Fruit fly (Drosophila melanogaster) whole organism, embryonic: ENCODE data around the gene ssp3.
A peak's percentile ranks its signal among the peaks of the same experiment; 100 is the strongest.

ENCODE experiments used
- CG1024 ChIP-seq: fragments of 200-800 bp; sonication (Bioruptor generic); IDR thresholded peaks from 2 replicates; pipeline ENCODE4 v1.3.6; 2022; ENCODE audit warnings: missing biosample characterization, missing genetic modification characterization
- CG10321 ChIP-seq: fragments of 200-800 bp; sonication (Bioruptor generic); IDR thresholded peaks from 2 replicates; pipeline ENCODE4 v1.3.6; 2022; ENCODE audit warnings: missing biosample characterization, missing genetic modification characterization
- CG10366 ChIP-seq: fragments of 200-800 bp; sonication (Bioruptor generic); IDR thresholded peaks from 2 replicates; pipeline ENCODE4 v1.3.6; 2022; ENCODE audit warnings: missing biosample characterization, missing genetic modification characterization
- CG11085 ChIP-seq: fragments of 200-800 bp; sonication (Bioruptor generic); IDR thresholded peaks from 2 replicates; pipeline ENCODE4 v1.3.6; 2022; ENCODE audit warnings: missing biosample characterization, missing genetic modification characterization
- CG12104 ChIP-seq: fragments of 200-800 bp; sonication (Bioruptor generic); optimal IDR thresholded peaks from 3 replicates; lab custom pipeline; 2016; ENCODE audit warnings: missing biosample characterization, missing genetic modification characterization
- CG12155 ChIP-seq: fragments of 200-800 bp; sonication (Bioruptor generic); optimal IDR thresholded peaks from 3 replicates; lab custom pipeline; 2016; ENCODE audit warnings: missing biosample characterization, missing genetic modification characterization
- CG12236 ChIP-seq: fragments of 200-800 bp; sonication (Bioruptor generic); optimal IDR thresholded peaks from 2 replicates; lab custom pipeline; 2016; ENCODE audit warnings: missing biosample characterization, missing genetic modification characterization
- CG13287 ChIP-seq: fragments of 200-800 bp; sonication (Bioruptor generic); IDR thresholded peaks from 2 replicates; pipeline ENCODE4 v1.3.6; 2022; ENCODE audit warnings: missing biosample characterization, missing genetic modification characterization; ENCODE audit not compliant: partially characterized antibody
- CG14667 ChIP-seq: fragments of 200-800 bp; sonication (Bioruptor generic); IDR thresholded peaks from 2 replicates; pipeline ENCODE4 v1.3.6; 2022; ENCODE audit warnings: missing biosample characterization, missing genetic modification characterization
- CG1529 ChIP-seq: fragments of 200-800 bp; sonication (Bioruptor generic); optimal IDR thresholded peaks from 3 replicates; lab custom pipeline; 2018; ENCODE audit warnings: missing biosample characterization, missing genetic modification characterization
- CG1792 ChIP-seq: fragments of 200-800 bp; sonication (Bioruptor generic); optimal IDR thresholded peaks from 2 replicates; lab custom pipeline; 2016; ENCODE audit warnings: missing biosample characterization, missing genetic modification characterization
- CG18262 ChIP-seq: fragments of 200-800 bp; optimal IDR thresholded peaks from 3 replicates; lab custom pipeline; 2019; ENCODE audit warnings: missing biosample characterization, mild to moderate bottlenecking, missing genetic modification characterization, moderate library complexity
- CG18619 ChIP-seq: fragments of 200-800 bp; sonication (Bioruptor generic); optimal IDR thresholded peaks from 3 replicates; lab custom pipeline; 2017; ENCODE audit warnings: missing biosample characterization, mild to moderate bottlenecking, missing genetic modification characterization
- CG2202 ChIP-seq: fragments of 200-800 bp; sonication (Bioruptor generic); optimal IDR thresholded peaks from 2 replicates; lab custom pipeline; 2018; ENCODE audit warnings: missing biosample characterization, mild to moderate bottlenecking, missing genetic modification characterization
- CG31224 ChIP-seq: fragments of 200-800 bp; sonication (Bioruptor generic); IDR thresholded peaks from 2 replicates; pipeline ENCODE4 v1.3.6; 2022; ENCODE audit warnings: missing biosample characterization, missing genetic modification characterization
- CG3847 ChIP-seq: fragments of 200-800 bp; sonication (Bioruptor generic); IDR thresholded peaks from 2 replicates; pipeline ENCODE4 v1.3.6; 2022; ENCODE audit warnings: missing biosample characterization, missing genetic modification characterization
- CG4617 ChIP-seq: fragments of 200-800 bp; sonication (Bioruptor generic); optimal IDR thresholded peaks from 3 replicates; lab custom pipeline; 2016; ENCODE audit warnings: missing biosample characterization, missing genetic modification characterization, borderline replicate concordance
- CG5245 ChIP-seq: fragments of 200-800 bp; sonication (Bioruptor generic); optimal IDR thresholded peaks from 3 replicates; lab custom pipeline; 2016; ENCODE audit warnings: missing biosample characterization, missing genetic modification characterization
- CG7357 ChIP-seq: fragments of 200-800 bp; sonication (Bioruptor generic); IDR thresholded peaks from 3 replicates; pipeline ENCODE4 v1.3.6; 2022; ENCODE audit warnings: missing biosample characterization, missing genetic modification characterization
- CG7372 ChIP-seq: fragments of 200-800 bp; sonication (Bioruptor generic); IDR thresholded peaks from 2 replicates; pipeline ENCODE4 v1.3.6; 2022; ENCODE audit warnings: missing biosample characterization, missing genetic modification characterization
- CG7839 ChIP-seq: fragments of 200-800 bp; sonication (Bioruptor generic); optimal IDR thresholded peaks from 3 replicates; lab custom pipeline; 2018; ENCODE audit warnings: missing biosample characterization, mild to moderate bottlenecking, missing genetic modification characterization, moderate library complexity
- D19B ChIP-seq: fragments of 200-800 bp; sonication (Bioruptor generic); optimal IDR thresholded peaks from 2 replicates; lab custom pipeline; 2017; ENCODE audit warnings: missing biosample characterization, mild to moderate bottlenecking, missing genetic modification characterization
- Deaf1 ChIP-seq: fragments of 200-800 bp; optimal IDR thresholded peaks from 3 replicates; lab custom pipeline; 2019; ENCODE audit warnings: missing biosample characterization, mild to moderate bottlenecking, missing genetic modification characterization, moderate library complexity
- Doc2 ChIP-seq: fragments of 200-800 bp; sonication (Bioruptor generic); IDR thresholded peaks from 2 replicates; pipeline ENCODE4 v1.3.6; 2022; ENCODE audit warnings: missing biosample characterization, missing genetic modification characterization
- Dref ChIP-seq: fragments of 200-800 bp; sonication (Bioruptor generic); IDR thresholded peaks from 2 replicates; pipeline ENCODE4 v1.3.6; 2022; ENCODE audit warnings: missing biosample characterization, missing genetic modification characterization
- H15 ChIP-seq: fragments of 200-800 bp; sonication (Bioruptor generic); IDR thresholded peaks from 3 replicates; pipeline ENCODE4 v1.3.6; 2022; ENCODE audit warnings: missing biosample characterization, missing genetic modification characterization
- Hmx ChIP-seq: fragments of 200-800 bp; sonication (Bioruptor generic); optimal IDR thresholded peaks from 2 replicates; lab custom pipeline; 2016; ENCODE audit warnings: missing biosample characterization, missing genetic modification characterization
- NFAT ChIP-seq: fragments of 200-800 bp; sonication (Bioruptor generic); IDR thresholded peaks from 2 replicates; pipeline ENCODE4 v1.3.6; 2022; ENCODE audit warnings: missing biosample characterization, missing genetic modification characterization
- Nf-YB ChIP-seq: fragments of 200-800 bp; sonication (Bioruptor generic); optimal IDR thresholded peaks from 3 replicates; lab custom pipeline; 2019; ENCODE audit warnings: missing biosample characterization, mild to moderate bottlenecking, missing genetic modification characterization, moderate library complexity
- Rx ChIP-seq: fragments of 200-800 bp; sonication (Bioruptor generic); IDR thresholded peaks from 2 replicates; pipeline ENCODE4 v1.3.6; 2022; ENCODE audit warnings: missing biosample characterization, missing genetic modification characterization
- Sry-δ ChIP-seq: fragments of 200-800 bp; sonication (Bioruptor generic); optimal IDR thresholded peaks from 2 replicates; lab custom pipeline; 2016; ENCODE audit warnings: missing biosample characterization, missing genetic modification characterization
- TFAM ChIP-seq: fragments of 200-800 bp; sonication (Bioruptor generic); optimal IDR thresholded peaks from 2 replicates; lab custom pipeline; 2017; ENCODE audit warnings: missing biosample characterization, missing genetic modification characterization, inconsistent platforms
- Vsx1 ChIP-seq: fragments of 200-800 bp; sonication (Bioruptor generic); optimal IDR thresholded peaks from 2 replicates; lab custom pipeline; 2017; ENCODE audit warnings: missing biosample characterization, mild to moderate bottlenecking, missing genetic modification characterization, missing genetic modification reagents
- Xrp1 ChIP-seq: fragments of 200-800 bp; sonication (Bioruptor generic); IDR thresholded peaks from 2 replicates; pipeline ENCODE4 v1.3.6; 2022; ENCODE audit warnings: missing biosample characterization, missing genetic modification characterization
- abd-A ChIP-seq: fragments of 200-800 bp; sonication (Bioruptor generic); optimal IDR thresholded peaks from 3 replicates; lab custom pipeline; 2019; ENCODE audit warnings: missing biosample characterization, mild to moderate bottlenecking, missing genetic modification characterization, moderate library complexity
- chm ChIP-seq: fragments of 200-800 bp; sonication (Bioruptor generic); IDR thresholded peaks from 2 replicates; pipeline ENCODE4 v1.3.6; 2022; ENCODE audit warnings: missing biosample characterization, missing genetic modification characterization
- dati ChIP-seq: fragments of 200-800 bp; sonication (Bioruptor generic); IDR thresholded peaks from 2 replicates; pipeline ENCODE4 v1.3.6; 2022; ENCODE audit warnings: missing biosample characterization, missing genetic modification characterization
- dimm ChIP-seq: fragments of 200-800 bp; sonication (Bioruptor generic); IDR thresholded peaks from 2 replicates; pipeline ENCODE4 v1.3.6; 2022; ENCODE audit warnings: missing biosample characterization, missing genetic modification characterization
- fu2 ChIP-seq: fragments of 200-800 bp; sonication (Bioruptor generic); optimal IDR thresholded peaks from 2 replicates; lab custom pipeline; 2016; ENCODE audit warnings: missing biosample characterization, missing genetic modification characterization
- hth ChIP-seq: fragments of >200 bp; optimal IDR thresholded peaks from 2 replicates; lab custom pipeline; 2017; ENCODE audit warnings: inconsistent platforms
- inv ChIP-seq: fragments of 200-800 bp; sonication (Bioruptor generic); IDR thresholded peaks from 2 replicates; pipeline ENCODE4 v1.3.6; 2022; ENCODE audit warnings: missing biosample characterization, missing genetic modification characterization; ENCODE audit not compliant: partially characterized antibody
- lmd ChIP-seq: fragments of 200-800 bp; sonication (Bioruptor generic); IDR thresholded peaks from 2 replicates; pipeline ENCODE4 v1.3.6; 2022; ENCODE audit warnings: missing biosample characterization, missing genetic modification characterization
- mirr ChIP-seq: fragments of 200-800 bp; sonication (Bioruptor generic); optimal IDR thresholded peaks from 3 replicates; lab custom pipeline; 2018; ENCODE audit warnings: missing biosample characterization, mild to moderate bottlenecking, missing genetic modification characterization
- row ChIP-seq: fragments of 200-800 bp; sonication (Bioruptor generic); IDR thresholded peaks from 3 replicates; pipeline ENCODE4 v1.3.6; 2022; ENCODE audit warnings: missing biosample characterization, missing genetic modification characterization
- salm ChIP-seq: fragments of 200-800 bp; sonication (Bioruptor generic); optimal IDR thresholded peaks from 2 replicates; lab custom pipeline; 2018; ENCODE audit warnings: missing biosample characterization, mild to moderate bottlenecking, missing genetic modification characterization
- sens-2 ChIP-seq: fragments of 200-800 bp; sonication (Bioruptor generic); IDR thresholded peaks from 2 replicates; pipeline ENCODE4 v1.3.6; 2022; ENCODE audit warnings: missing biosample characterization, missing genetic modification characterization
- seq ChIP-seq: fragments of 200-800 bp; sonication (Bioruptor generic); IDR thresholded peaks from 2 replicates; pipeline ENCODE4 v1.3.6; 2022; ENCODE audit warnings: missing biosample characterization, missing genetic modification characterization
- sim ChIP-seq: fragments of 200-800 bp; sonication (Bioruptor generic); IDR thresholded peaks from 2 replicates; pipeline ENCODE4 v1.3.6; 2022; ENCODE audit warnings: missing biosample characterization, missing genetic modification characterization
- sna ChIP-seq: fragments of 200-800 bp; sonication (Bioruptor generic); IDR thresholded peaks from 2 replicates; pipeline ENCODE4 v1.3.6; 2022; ENCODE audit warnings: missing biosample characterization, missing genetic modification characterization; ENCODE audit not compliant: partially characterized antibody
- tna ChIP-seq: fragments of 200-800 bp; sonication (Bioruptor generic); IDR thresholded peaks from 2 replicates; pipeline ENCODE4 v1.3.6; 2022; ENCODE audit warnings: missing biosample characterization, missing genetic modification characterization; ENCODE audit not compliant: partially characterized antibody
- zf30C ChIP-seq: fragments of 200-800 bp; sonication (Bioruptor generic); optimal IDR thresholded peaks from 3 replicates; lab custom pipeline; 2018; ENCODE audit warnings: missing biosample characterization, mild to moderate bottlenecking, missing genetic modification characterization
- zfh2 ChIP-seq: fragments of 200-800 bp; sonication (Bioruptor generic); optimal IDR thresholded peaks from 2 replicates; lab custom pipeline; 2016; ENCODE audit warnings: missing biosample characterization, missing genetic modification characterization

The ssp3 gene

dm6 chr2L:18981947-18982579, 38.3 kb upstream of the ssp3 start (continued):
- TF ChIP-seq dati (GFP tag; lab: Robert Waterston, UW) (no peak), CG7839 (peak; percentile 40), H15 (GFP tag; lab: Robert Waterston, UW) (no peak), Hmx (GFP tag; lab: Kevin White, UChicago) (no peak), Nf-YB (GFP tag; lab: Kevin White, UChicago) (peak; percentile 5), CG11085 (no peak), hth (no peak), CG12155 (GFP tag; lab: Kevin White, UChicago) (no peak), mirr (GFP tag; lab: Kevin White, UChicago) (no peak), CG1529 (GFP tag; lab: Kevin White, UChicago) (peak; percentile 29), Rx (GFP tag; lab: Robert Waterston, UW) (no peak), zf30C (GFP tag; lab: Kevin White, UChicago) (no peak), seq (no peak), Doc2 (GFP tag; lab: Robert Waterston, UW) (no peak), inv (GFP tag; lab: Robert Waterston, UW) (no peak), CG10366 (GFP tag; lab: Robert Waterston, UW) (no peak), CG2202 (no peak), TFAM (GFP tag; lab: Kevin White, UChicago) (no peak), CG12104 (GFP tag; lab: Kevin White, UChicago) (no peak), D19B (no peak), sna (GFP tag; lab: Robert Waterston, UW) (no peak), CG13287 (no peak), Dref (GFP tag; lab: Robert Waterston, UW) (no peak), CG1792 (GFP tag; lab: Kevin White, UChicago) (no peak), CG4617 (no peak), fu2 (no peak), CG7372 (GFP tag; lab: Robert Waterston, UW) (no peak; the same call in 1 of the 2 replicates), abd-A (tag; lab: Kevin White, UChicago) (no peak), Deaf1 (tag; lab: Kevin White, UChicago) (no peak), tna (no peak), row (peak; percentile 52), CG10321 (GFP tag; lab: Robert Waterston, UW) (no peak), chm (GFP tag; lab: Robert Waterston, UW) (no peak), CG31224 (GFP tag; lab: Robert Waterston, UW) (no peak), CG18619 (no peak), CG1024 (GFP tag; lab: Robert Waterston, UW) (no peak), lmd (peak; percentile 48), NFAT (no peak), CG18262 (tag; lab: Kevin White, UChicago) (peak; percentile 60), CG3847 (no peak), Xrp1 (peak; percentile 55), sens-2 (GFP tag; lab: Robert Waterston, UW) (no peak), CG5245 (no peak), CG12236 (GFP tag; lab: Kevin White, UChicago) (no peak), CG14667 (GFP tag; lab: Robert Waterston, UW) (no peak), dimm (GFP tag; lab: Robert Waterston, UW) (no peak), Vsx1 (GFP tag; lab: Kevin White, UChicago) (peak; percentile 36), CG7357 (GFP tag; lab: Robert Waterston, UW) (no peak), salm (tag; lab: Kevin White, UChicago) (no peak), Sry-δ (GFP tag; lab: Kevin White, UChicago) (no peak), sim (0 out of 2 replicates have a peak, but pooled peaks have one; percentile 40), zfh2 (GFP tag; lab: Kevin White, UChicago) (no peak)
